Fruit fly (Drosophila melanogaster) whole organism, prepupa: ENCODE data around the gene mRpS18C.

Experiments
- Blimp-1 ChIP-seq: fragments of 200-800 bp; sonication (Bioruptor generic); optimal IDR thresholded peaks from 3 replicates; lab custom pipeline; 2017; ENCODE audit warnings: missing biosample characterization, missing genetic modification characterization, mild to moderate bottlenecking, moderate library complexity, missing genetic modification reagents
- topi ChIP-seq: fragments of 200-800 bp; sonication (Bioruptor generic); optimal IDR thresholded peaks from 3 replicates; lab custom pipeline; 2016; ENCODE audit warnings: missing biosample characterization, missing genetic modification characterization
- vri ChIP-seq: fragments of 200-800 bp; sonication (Bioruptor generic); optimal IDR thresholded peaks from 3 replicates; lab custom pipeline; 2016; ENCODE audit warnings: missing biosample characterization, mild to moderate bottlenecking, missing genetic modification characterization

DNA sequence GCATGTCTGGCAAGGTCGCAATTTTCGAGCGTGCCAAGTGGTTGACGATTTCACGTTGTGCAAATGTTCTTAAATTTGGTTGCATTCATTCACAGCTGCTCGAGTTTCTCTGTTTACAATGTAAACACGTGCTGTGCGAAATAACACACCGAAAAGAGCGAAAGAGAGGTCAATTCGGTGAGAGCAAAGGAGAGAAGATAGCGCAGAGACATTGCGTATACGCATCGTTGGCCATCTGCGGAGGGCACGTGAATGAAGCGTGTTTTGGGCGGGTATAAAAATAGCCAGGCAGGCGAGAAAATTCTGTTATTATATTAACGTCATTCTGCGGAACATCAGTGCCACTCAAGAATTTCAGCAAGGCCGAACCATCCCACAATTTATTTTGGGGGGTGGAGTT, 30.7 kb downstream of the mRpS18C start:
- peak; percentile 8 for TF ChIP-seq topi
- no peak for TF ChIP-seq Blimp-1
- TF ChIP-seq vri = no peak
